Fruit fly (Drosophila melanogaster): ENCODE measurements around the gene CG13081.

DNA sequence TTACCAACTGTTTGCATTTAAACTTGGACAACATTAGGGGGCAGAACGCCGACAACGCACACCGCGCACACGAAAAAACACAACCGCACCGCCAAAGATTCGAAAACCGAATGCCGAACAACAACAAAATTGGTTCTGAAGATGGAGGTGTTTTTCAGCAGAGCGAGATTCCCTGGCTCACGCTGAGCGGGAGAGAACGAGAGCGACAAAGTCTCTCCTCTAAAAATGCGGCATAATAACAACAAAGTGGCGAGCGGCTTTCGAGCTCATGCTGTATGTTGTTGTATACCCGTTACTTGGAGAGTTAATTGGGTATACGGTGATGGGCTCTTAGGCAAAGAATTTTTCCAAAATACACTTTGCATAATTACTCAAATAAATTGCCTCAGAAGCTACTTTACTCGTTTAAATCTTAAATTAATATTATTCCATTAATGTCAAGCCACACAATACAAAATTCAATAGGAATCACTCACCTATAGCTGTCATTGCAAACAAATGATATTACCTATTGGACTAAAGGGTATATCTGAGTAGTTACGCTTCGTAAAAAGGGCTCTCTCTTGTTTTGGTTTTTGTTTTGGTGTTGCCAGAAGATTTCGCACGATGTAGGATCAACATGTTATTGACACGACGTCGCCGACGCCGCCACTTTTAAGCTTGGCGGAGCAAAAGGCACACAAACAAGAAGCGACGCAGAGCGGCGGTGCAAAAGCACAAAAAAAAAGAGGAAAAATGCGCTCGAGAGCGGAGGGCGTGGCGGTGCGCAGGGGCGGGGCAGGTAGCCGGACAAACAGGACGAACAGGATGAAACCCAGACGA, 32.3 kb downstream of the CG13081 start:
- TF ChIP-seq CTCF (optimal IDR thresholded peaks at IDR 0.05) (no peak), CG8478 (optimal IDR thresholded peaks at IDR 0.05) (no peak)

Measured in S2 (cell line).